Worm (Caenorhabditis elegans): ENCODE measurements around the gene F26A1.9.

DNA sequence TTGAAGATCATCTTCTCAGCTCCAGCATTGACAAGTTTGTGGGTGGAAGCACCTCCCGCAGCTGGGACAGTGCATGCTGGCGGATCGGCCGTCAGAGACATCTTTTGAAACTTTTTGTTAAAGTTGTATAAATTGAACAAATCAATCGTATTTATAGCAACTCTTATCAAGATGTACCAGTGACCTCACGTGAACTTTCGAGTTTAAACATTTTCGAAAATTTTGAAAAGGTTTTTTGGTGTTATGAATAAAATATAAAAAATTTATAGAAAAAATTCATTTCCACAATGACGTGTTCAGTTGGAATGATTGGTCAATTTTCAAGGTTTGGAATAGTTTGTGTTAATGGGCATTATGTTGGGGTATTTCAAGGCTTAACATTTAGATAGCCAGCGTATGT lies 39.3 kb upstream of the F26A1.9 start, which contains the start of the genes msd-4 and C35D10.3:
- no peak for TF ChIP-seq scrt-1 (GFP tag; IDR thresholded peaks at IDR 0.05)
- TF ChIP-seq hmbx-1 (tag; optimal IDR thresholded peaks at IDR 0.05): no peak
- TF ChIP-seq pes-1 (GFP tag; IDR thresholded peaks at IDR 0.05): no peak
- no peak for TF ChIP-seq ama-1 (optimal IDR thresholded peaks at IDR 0.05)
- no peak for TF ChIP-seq flt-1 (GFP tag; IDR thresholded peaks at IDR 0.05)
- no peak for TF ChIP-seq tbx-11 (GFP tag; IDR thresholded peaks at IDR 0.05)
- no peak for TF ChIP-seq tra-4 (tag; optimal IDR thresholded peaks at IDR 0.05)
- TF ChIP-seq hmg-4 (GFP tag; optimal IDR thresholded peaks at IDR 0.05): no peak
- TF ChIP-seq F13C5.2 (tag; optimal IDR thresholded peaks at IDR 0.05): no peak

Measured in whole organism, early embryonic.